Fruit fly (Drosophila melanogaster) whole organism, pupa: Measurements from ENCODE around the gene Sgs1.

Experiments used
- CG13204 ChIP-seq: fragments of 200-800 bp; sonication (Bioruptor generic); optimal IDR thresholded peaks from 2 replicates; lab custom pipeline; 2018; ENCODE audit warnings: missing biosample characterization, mild to moderate bottlenecking, missing genetic modification characterization, moderate library complexity
- CG15710 ChIP-seq: fragments of 200-800 bp; sonication (Bioruptor generic); optimal IDR thresholded peaks from 2 replicates; lab custom pipeline; 2018; ENCODE audit warnings: missing biosample characterization, mild to moderate bottlenecking, missing genetic modification characterization, moderate library complexity
- CG17806 ChIP-seq: fragments of 200-800 bp; sonication (Bioruptor generic); optimal IDR thresholded peaks from 2 replicates; lab custom pipeline; 2018; ENCODE audit warnings: missing biosample characterization, mild to moderate bottlenecking, missing genetic modification characterization, moderate library complexity
- CG34367 ChIP-seq: fragments of 200-800 bp; sonication (Bioruptor generic); optimal IDR thresholded peaks from 2 replicates; lab custom pipeline; 2018; ENCODE audit warnings: missing biosample characterization, mild to moderate bottlenecking, missing genetic modification characterization
- CG4496 ChIP-seq: fragments of 200-800 bp; sonication (Bioruptor generic); IDR thresholded peaks from 3 replicates; pipeline ENCODE4 v1.3.6; 2022; ENCODE audit warnings: missing biosample characterization, missing genetic modification characterization
- CG8301 ChIP-seq: fragments of 200-800 bp; sonication (Bioruptor generic); optimal IDR thresholded peaks from 2 replicates; lab custom pipeline; 2018; ENCODE audit warnings: missing biosample characterization, mild to moderate bottlenecking, missing genetic modification characterization
- CG9948 ChIP-seq: fragments of 200-800 bp; sonication (Bioruptor generic); optimal IDR thresholded peaks from 2 replicates; lab custom pipeline; 2018; ENCODE audit warnings: missing biosample characterization, mild to moderate bottlenecking, missing genetic modification characterization, moderate library complexity
- EcR ChIP-seq: fragments of 200-800 bp; sonication (Bioruptor generic); optimal IDR thresholded peaks from 3 replicates; lab custom pipeline; 2019; ENCODE audit warnings: missing biosample characterization, missing genetic modification characterization, mild to moderate bottlenecking, moderate library complexity, missing genetic modification reagents
- Pif1A ChIP-seq: fragments of 200-800 bp; sonication (Bioruptor generic); optimal IDR thresholded peaks from 3 replicates; lab custom pipeline; 2016; ENCODE audit warnings: missing biosample characterization, missing genetic modification characterization
- Pif1B ChIP-seq: fragments of 200-800 bp; sonication (Bioruptor generic); optimal IDR thresholded peaks from 3 replicates; lab custom pipeline; 2016; ENCODE audit warnings: missing biosample characterization, missing genetic modification characterization
- Snoo ChIP-seq: fragments of 200-800 bp; sonication (Bioruptor generic); optimal IDR thresholded peaks from 3 replicates; lab custom pipeline; 2017; ENCODE audit warnings: missing biosample characterization, mild to moderate bottlenecking, missing genetic modification characterization, inconsistent platforms
- rn ChIP-seq: fragments of 200-800 bp; sonication (Bioruptor generic); IDR thresholded peaks from 2 replicates; pipeline ENCODE4 v1.3.6; 2022; ENCODE audit warnings: missing biosample characterization, missing genetic modification characterization

DNA sequence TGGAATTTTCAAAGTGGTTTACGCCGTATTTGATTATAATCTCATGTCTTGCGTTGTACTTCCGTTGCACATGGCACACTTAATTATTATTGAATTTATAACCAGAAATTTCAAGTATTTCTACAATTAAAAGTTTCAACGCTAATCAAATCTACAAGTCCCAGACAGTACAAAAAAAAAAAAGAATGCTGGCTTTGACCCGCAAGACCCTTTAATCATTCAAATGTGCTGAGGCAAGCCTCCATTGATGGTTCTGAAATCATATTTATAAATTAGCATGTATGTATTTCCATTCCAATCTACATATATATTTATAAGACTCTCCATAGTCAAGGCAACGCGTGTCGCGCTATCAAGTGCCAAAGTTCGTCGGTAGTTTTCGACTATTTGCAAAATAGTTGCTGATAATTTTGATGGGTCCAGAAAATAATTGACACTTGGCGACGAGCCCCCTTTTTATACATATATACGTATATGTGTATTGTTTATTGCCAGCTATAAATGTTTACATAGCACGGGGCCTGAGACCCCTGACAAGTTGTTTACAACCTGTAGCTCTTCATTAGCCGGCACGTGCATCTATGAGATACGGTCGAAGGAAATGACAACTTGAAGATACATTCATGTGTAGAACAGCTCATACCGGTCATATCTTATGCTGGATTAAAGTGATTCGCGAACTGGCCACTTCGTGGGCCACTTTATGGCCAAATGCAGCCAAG, 40.6 kb upstream of the Sgs1 start:
- no peak for TF ChIP-seq Pif1A (GFP tag; lab: Kevin White, UChicago)
- no peak for TF ChIP-seq CG13204 (GFP tag; lab: Kevin White, UChicago)
- no peak for TF ChIP-seq CG15710 (tag; lab: Kevin White, UChicago)
- TF ChIP-seq CG34367 (tag; lab: Kevin White, UChicago), result no peak
- no peak for TF ChIP-seq rn
- TF ChIP-seq EcR (GFP tag; lab: Kevin White, UChicago), result peak; percentile 14
- TF ChIP-seq Snoo, result no peak
- TF ChIP-seq CG8301, result no peak
- no peak for TF ChIP-seq CG17806 (tag; lab: Kevin White, UChicago)
- TF ChIP-seq CG9948, result no peak
- no peak for TF ChIP-seq Pif1B
- TF ChIP-seq CG4496, result no peak
